Worm (Caenorhabditis elegans): ENCODE data around the gene srx-128.
A peak's percentile ranks its signal among the peaks of the same experiment; 100 is the strongest.

- TF ChIP-seq nhr-76 (tag; optimal IDR thresholded peaks at IDR 0.05) (no peak), mep-1 (tag; optimal IDR thresholded peaks at IDR 0.05) (no peak), nhr-28 (tag; optimal IDR thresholded peaks at IDR 0.05) (no peak), snpc-4 (tag; optimal IDR thresholded peaks at IDR 0.05) (no peak), ceh-39 (tag; optimal IDR thresholded peaks at IDR 0.05) (no peak), nhr-237 (tag; optimal IDR thresholded peaks at IDR 0.05) (no peak), mab-5 (tag; optimal IDR thresholded peaks at IDR 0.05) (no peak), sptf-1 (tag; optimal IDR thresholded peaks at IDR 0.05) (no peak), zip-8 (tag; optimal IDR thresholded peaks at IDR 0.05) (no peak), unc-39 (tag; optimal IDR thresholded peaks at IDR 0.05) (no peak), bed-3 (GFP tag; optimal IDR thresholded peaks at IDR 0.05) (no peak), ces-1 (GFP tag; optimal IDR thresholded peaks at IDR 0.05) (peak; percentile 18), flh-1 (GFP tag; optimal IDR thresholded peaks at IDR 0.05) (no peak)
Observed at ce11 chrV:13796246-13796776, 41.0 kb upstream of the srx-128 start, which contains the start of gene twk-32.
